Fruit fly (Drosophila melanogaster) whole organism, embryonic: ENCODE data around the gene CG7565.

Experiments
- Ada2b ChIP-seq: fragments of 200-800 bp; sonication (Bioruptor generic); IDR thresholded peaks from 2 replicates; pipeline ENCODE4 v1.3.6; 2022; ENCODE audit warnings: missing biosample characterization, missing genetic modification characterization
- Bteb2 ChIP-seq: fragments of 200-800 bp; sonication (Bioruptor generic); optimal IDR thresholded peaks from 2 replicates; lab custom pipeline; 2016; ENCODE audit warnings: missing biosample characterization, missing genetic modification characterization
- CG12219 ChIP-seq: fragments of 200-800 bp; sonication (Bioruptor generic); optimal IDR thresholded peaks from 3 replicates; lab custom pipeline; 2018; ENCODE audit warnings: missing biosample characterization, mild to moderate bottlenecking, missing genetic modification characterization
- CG12659 ChIP-seq: fragments of 200-800 bp; sonication (Bioruptor generic); optimal IDR thresholded peaks from 3 replicates; lab custom pipeline; 2017; ENCODE audit warnings: mild to moderate bottlenecking, missing biosample characterization, missing genetic modification reagents, missing genetic modification characterization
- CG15514 ChIP-seq: fragments of 200-800 bp; sonication (Bioruptor generic); optimal IDR thresholded peaks from 3 replicates; lab custom pipeline; 2017; ENCODE audit warnings: missing biosample characterization, missing genetic modification characterization, mild to moderate bottlenecking, moderate library complexity, missing genetic modification reagents
- CG15601 ChIP-seq: fragments of 200-800 bp; sonication (Bioruptor generic); optimal IDR thresholded peaks from 3 replicates; lab custom pipeline; 2019; ENCODE audit warnings: missing biosample characterization, mild to moderate bottlenecking, missing genetic modification characterization, moderate library complexity
- CG16779 ChIP-seq: fragments of 200-800 bp; sonication (Bioruptor generic); IDR thresholded peaks from 2 replicates; pipeline ENCODE4 v1.3.6; 2022; ENCODE audit warnings: missing biosample characterization, missing genetic modification characterization
- CG16815 ChIP-seq: fragments of 200-800 bp; sonication (Bioruptor generic); optimal IDR thresholded peaks from 3 replicates; lab custom pipeline; 2017; ENCODE audit warnings: missing biosample characterization, mild to moderate bottlenecking, missing genetic modification characterization
- CG3407 ChIP-seq: fragments of 200-800 bp; sonication (Bioruptor generic); optimal IDR thresholded peaks from 2 replicates; lab custom pipeline; 2018; ENCODE audit warnings: missing biosample characterization, mild to moderate bottlenecking, missing genetic modification characterization
- CG34224 ChIP-seq: fragments of 200-800 bp; sonication (Bioruptor generic); IDR thresholded peaks from 3 replicates; pipeline ENCODE4 v1.3.6; 2022; ENCODE audit warnings: missing biosample characterization, missing genetic modification characterization; ENCODE audit not compliant: partially characterized antibody
- CG43689 ChIP-seq: fragments of 200-800 bp; sonication (Bioruptor generic); IDR thresholded peaks from 2 replicates; pipeline ENCODE4 v1.3.6; 2022; ENCODE audit warnings: missing biosample characterization, missing genetic modification characterization
- CG4854 ChIP-seq: fragments of 200-800 bp; sonication (Bioruptor generic); optimal IDR thresholded peaks from 2 replicates; lab custom pipeline; 2016; ENCODE audit warnings: missing biosample characterization, missing genetic modification characterization, inconsistent platforms
- CG6254 ChIP-seq: fragments of 200-800 bp; sonication (Bioruptor generic); optimal IDR thresholded peaks from 3 replicates; lab custom pipeline; 2017; ENCODE audit warnings: mild to moderate bottlenecking, missing biosample characterization, missing genetic modification reagents, missing genetic modification characterization
- CG6272 ChIP-seq: fragments of 200-800 bp; sonication (Bioruptor generic); IDR thresholded peaks from 2 replicates; pipeline ENCODE4 v1.3.6; 2022; ENCODE audit warnings: missing biosample characterization, missing genetic modification characterization
- CG8089 ChIP-seq: fragments of 200-800 bp; sonication (Bioruptor generic); optimal IDR thresholded peaks from 3 replicates; lab custom pipeline; 2016; ENCODE audit warnings: missing biosample characterization, missing genetic modification characterization
- CG8765 ChIP-seq: fragments of 200-800 bp; sonication (Bioruptor generic); IDR thresholded peaks from 2 replicates; pipeline ENCODE4 v1.3.6; 2022; ENCODE audit warnings: missing biosample characterization, missing genetic modification characterization
- CG8924 ChIP-seq: fragments of 200-800 bp; optimal IDR thresholded peaks from 3 replicates; lab custom pipeline; 2019; ENCODE audit warnings: missing biosample characterization, mild to moderate bottlenecking, missing genetic modification characterization, moderate library complexity
- Doc3 ChIP-seq: fragments of 200-800 bp; sonication (Bioruptor generic); IDR thresholded peaks from 3 replicates; pipeline ENCODE4 v1.3.6; 2022; ENCODE audit warnings: missing biosample characterization, missing genetic modification characterization; ENCODE audit not compliant: partially characterized antibody
- Gsc ChIP-seq: fragments of 200-800 bp; sonication (Bioruptor generic); IDR thresholded peaks from 2 replicates; pipeline ENCODE4 v1.3.6; 2022; ENCODE audit warnings: missing biosample characterization, missing genetic modification characterization
- Hand ChIP-seq: fragments of 200-800 bp; sonication (Bioruptor generic); optimal IDR thresholded peaks from 2 replicates; lab custom pipeline; 2017; ENCODE audit warnings: mild to moderate bottlenecking, missing biosample characterization, missing genetic modification reagents, missing genetic modification characterization
- Hey ChIP-seq: fragments of 200-800 bp; sonication (Bioruptor generic); optimal IDR thresholded peaks from 3 replicates; lab custom pipeline; 2018; ENCODE audit warnings: missing biosample characterization, mild to moderate bottlenecking, missing genetic modification characterization
- HmgD ChIP-seq: fragments of 200-800 bp; sonication (Bioruptor generic); optimal IDR thresholded peaks from 3 replicates; lab custom pipeline; 2016; ENCODE audit warnings: missing biosample characterization, missing genetic modification characterization
- Hmr ChIP-seq: fragments of 200-800 bp; sonication (Bioruptor generic); optimal IDR thresholded peaks from 3 replicates; lab custom pipeline; 2017; ENCODE audit warnings: mild to moderate bottlenecking, missing biosample characterization, missing genetic modification reagents, missing genetic modification characterization
- Hr51 ChIP-seq, 2 experiments: fragments of 200-800 bp; sonication (Bioruptor generic); optimal IDR thresholded peaks; 2 replicates in 1 of 2; 3 replicates in 1 of 2; lab custom pipeline; 2016 to 2018; ENCODE audit warnings: missing biosample characterization in 2 of 2, missing genetic modification characterization in 2 of 2, mild to moderate bottlenecking in 1 of 2, moderate library complexity in 1 of 2
- Meics ChIP-seq: fragments of 200-800 bp; sonication (Bioruptor generic); optimal IDR thresholded peaks from 2 replicates; lab custom pipeline; 2017; ENCODE audit warnings: missing biosample characterization, mild to moderate bottlenecking, missing genetic modification characterization
- NFAT ChIP-seq: fragments of 200-800 bp; sonication (Bioruptor generic); IDR thresholded peaks from 2 replicates; pipeline ENCODE4 v1.3.6; 2022; ENCODE audit warnings: missing biosample characterization, missing genetic modification characterization
- Opbp ChIP-seq: fragments of 200-800 bp; sonication (Bioruptor generic); IDR thresholded peaks from 3 replicates; pipeline ENCODE4 v1.3.6; 2022; ENCODE audit warnings: missing biosample characterization, missing genetic modification characterization; ENCODE audit not compliant: partially characterized antibody
- Rfx ChIP-seq: fragments of 200-800 bp; sonication (Bioruptor generic); IDR thresholded peaks from 2 replicates; pipeline ENCODE4 v1.3.6; 2022; ENCODE audit warnings: missing biosample characterization, missing genetic modification characterization
- Rx ChIP-seq: fragments of 200-800 bp; sonication (Bioruptor generic); IDR thresholded peaks from 2 replicates; pipeline ENCODE4 v1.3.6; 2022; ENCODE audit warnings: missing biosample characterization, missing genetic modification characterization
- Sox100B ChIP-seq: fragments of 200-800 bp; sonication (Bioruptor generic); optimal IDR thresholded peaks from 3 replicates; lab custom pipeline; 2018; ENCODE audit warnings: missing biosample characterization, mild to moderate bottlenecking, missing genetic modification characterization
- Sox102F ChIP-seq: fragments of 200-800 bp; sonication (Bioruptor generic); optimal IDR thresholded peaks from 2 replicates; lab custom pipeline; 2018; ENCODE audit warnings: missing biosample characterization, mild to moderate bottlenecking, missing genetic modification characterization, moderate library complexity
- Spps ChIP-seq: fragments of 200-800 bp; sonication (Bioruptor generic); optimal IDR thresholded peaks from 2 replicates; lab custom pipeline; 2018; ENCODE audit warnings: missing biosample characterization, mild to moderate bottlenecking, missing genetic modification characterization
- bowl ChIP-seq: fragments of 200-800 bp; sonication (Bioruptor generic); IDR thresholded peaks from 2 replicates; pipeline ENCODE4 v1.3.6; 2022; ENCODE audit warnings: missing biosample characterization, missing genetic modification characterization
- cad ChIP-seq: fragments of >200 bp; optimal IDR thresholded peaks from 2 replicates; lab custom pipeline; 2017; ENCODE audit warnings: missing biosample characterization, missing genetic modification characterization
- ci ChIP-seq: fragments of 200-800 bp; sonication (Bioruptor generic); IDR thresholded peaks from 3 replicates; pipeline ENCODE4 v1.3.6; 2022; ENCODE audit warnings: missing biosample characterization, missing genetic modification characterization
- da ChIP-seq: fragments of 200-800 bp; sonication (Bioruptor generic); optimal IDR thresholded peaks from 2 replicates; lab custom pipeline; 2016; ENCODE audit warnings: missing biosample characterization, missing genetic modification characterization
- fd64A ChIP-seq: fragments of 200-800 bp; sonication (Bioruptor generic); optimal IDR thresholded peaks from 3 replicates; lab custom pipeline; 2018; ENCODE audit warnings: missing biosample characterization, mild to moderate bottlenecking, missing genetic modification characterization
- grn ChIP-seq: fragments of 200-800 bp; sonication (Bioruptor generic); optimal IDR thresholded peaks from 3 replicates; lab custom pipeline; 2017; ENCODE audit warnings: missing biosample characterization, missing genetic modification characterization
- hkb ChIP-seq, 2 experiments: fragments of 200-800 bp in 1 of 2; fragments of >200 bp in 1 of 2; sonication (Bioruptor generic) in 1 of 2; IDR thresholded peaks in 1 of 2; optimal IDR thresholded peaks in 1 of 2; 2 replicates each; pipeline versions ENCODE4 v1.3.6 to Lab custom; 2017 to 2022; ENCODE audit warnings: missing biosample characterization in 1 of 2, missing genetic modification characterization in 1 of 2
- nerfin-2 ChIP-seq: fragments of 200-800 bp; sonication (Bioruptor generic); IDR thresholded peaks from 2 replicates; pipeline ENCODE4 v1.3.6; 2022; ENCODE audit warnings: missing biosample characterization, missing genetic modification characterization; ENCODE audit not compliant: partially characterized antibody
- otp ChIP-seq: fragments of 200-800 bp; sonication (Bioruptor generic); IDR thresholded peaks from 3 replicates; pipeline ENCODE4, ENCODE4 v1.3.6; 2022; ENCODE audit warnings: missing biosample characterization, missing genetic modification characterization
- pb ChIP-seq: fragments of 200-800 bp; sonication (Bioruptor generic); optimal IDR thresholded peaks from 3 replicates; lab custom pipeline; 2016; ENCODE audit warnings: missing biosample characterization, missing genetic modification characterization
- pho ChIP-seq: fragments of 200-800 bp; sonication (Bioruptor generic); optimal IDR thresholded peaks from 2 replicates; lab custom pipeline; 2016; ENCODE audit warnings: missing biosample characterization, missing genetic modification characterization
- pzg ChIP-seq: fragments of 200-800 bp; sonication (Bioruptor generic); optimal IDR thresholded peaks from 3 replicates; lab custom pipeline; 2018; ENCODE audit warnings: missing biosample characterization, mild to moderate bottlenecking, missing genetic modification characterization, moderate library complexity
- rib ChIP-seq: fragments of 200-800 bp; sonication (Bioruptor generic); IDR thresholded peaks from 2 replicates; pipeline ENCODE4 v1.3.6; 2022; ENCODE audit warnings: missing biosample characterization, missing genetic modification characterization
- run ChIP-seq: fragments of 200-800 bp; sonication (Bioruptor generic); optimal IDR thresholded peaks from 3 replicates; lab custom pipeline; 2018; ENCODE audit warnings: missing biosample characterization, mild to moderate bottlenecking, missing genetic modification characterization
- sd ChIP-seq: fragments of 200-800 bp; sonication (Bioruptor generic); optimal IDR thresholded peaks from 3 replicates; lab custom pipeline; 2018; ENCODE audit warnings: missing biosample characterization, mild to moderate bottlenecking, missing genetic modification characterization, moderate library complexity
- sens ChIP-seq: fragments of 200-800 bp; sonication (Bioruptor generic); peaks from one replicate; lab custom pipeline; 2016; ENCODE audit warnings: missing biosample characterization, missing genetic modification characterization
- sna ChIP-seq: fragments of 200-800 bp; sonication (Bioruptor generic); IDR thresholded peaks from 2 replicates; pipeline ENCODE4 v1.3.6; 2022; ENCODE audit warnings: missing biosample characterization, missing genetic modification characterization; ENCODE audit not compliant: partially characterized antibody
- tx ChIP-seq: fragments of 200-800 bp; sonication (Bioruptor generic); optimal IDR thresholded peaks from 2 replicates; lab custom pipeline; 2016; ENCODE audit warnings: missing biosample characterization, missing genetic modification characterization

Gene CG7565

DNA sequence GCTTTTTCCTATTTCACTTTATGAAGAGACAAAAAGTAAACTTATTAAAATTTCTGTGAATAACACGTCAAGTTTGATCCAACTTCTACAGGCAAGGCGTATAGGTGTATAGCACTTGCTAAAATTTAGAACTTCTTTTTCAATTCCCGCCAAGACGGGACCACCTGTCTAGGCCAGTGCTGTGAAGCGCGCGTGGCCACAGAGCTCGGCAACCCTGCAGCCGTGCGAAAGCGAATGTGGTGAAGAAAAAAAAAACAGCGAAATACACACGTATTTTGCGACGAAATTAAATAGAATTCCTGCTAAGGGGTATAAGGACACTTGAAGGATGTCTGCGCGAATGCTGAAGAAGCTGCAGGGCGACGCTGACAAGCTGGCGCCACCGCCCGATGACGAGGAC is 18.6 kb upstream of the CG7565 start, which contains the start of gene Nulp1 (continued):
- TF ChIP-seq Sox102F (GFP tag; lab: Kevin White, UChicago) (no peak), CG6254 (GFP tag; lab: Kevin White, UChicago) (no peak), cad (GFP tag; lab: Kevin White, UChicago) (no peak), Meics (GFP tag; lab: Kevin White, UChicago) (peak; percentile 10), CG16779 (GFP tag; lab: Robert Waterston, UW) (no peak), ci (GFP tag; lab: Robert Waterston, UW) (peak; percentile 85), Gsc (GFP tag; lab: Robert Waterston, UW) (no peak), Rx (GFP tag; lab: Robert Waterston, UW) (0 out of 2 replicates have a peak, but pooled peaks have one; percentile 9), CG3407 (no peak), CG43689 (GFP tag; lab: Robert Waterston, UW) (no peak), HmgD (peak; percentile 57), CG15601 (tag; lab: Kevin White, UChicago) (no peak), NFAT (GFP tag; lab: Robert Waterston, UW) (peak; percentile 65; the same call in 1 of the 2 replicates), Hey (tag; lab: Kevin White, UChicago) (no peak), hkb (optimal IDR thresholded peaks at IDR 0.05; lab: Kevin White, UChicago) (no peak), hkb (GFP tag; IDR thresholded peaks at IDR 0.05; lab: Robert Waterston, UW) (no peak), bowl (no peak), CG12219 (GFP tag; lab: Kevin White, UChicago) (no peak), CG8089 (GFP tag; lab: Kevin White, UChicago) (no peak), tx (peak; percentile 16), Sox100B (no peak), nerfin-2 (no peak), grn (GFP tag; lab: Kevin White, UChicago) (no peak), CG6272 (GFP tag; lab: Robert Waterston, UW) (no peak), Spps (no peak), rib (GFP tag; lab: Robert Waterston, UW) (peak; percentile 57; the same call in 1 of the 2 replicates), CG15514 (GFP tag; lab: Kevin White, UChicago) (peak; percentile 60), pho (GFP tag; lab: Kevin White, UChicago) (no peak), CG34224 (no peak), Doc3 (GFP tag; lab: Robert Waterston, UW) (no peak), sd (tag; lab: Kevin White, UChicago) (no peak), pzg (GFP tag; lab: Kevin White, UChicago) (peak; percentile 75), Ada2b (no peak), da (peak; percentile 57), Opbp (GFP tag; lab: Robert Waterston, UW) (0 out of 3 replicates have a peak, but pooled peaks have one; percentile 43), otp (GFP tag; lab: Robert Waterston, UW) (no peak), sna (GFP tag; lab: Robert Waterston, UW) (no peak), CG16815 (GFP tag; lab: Kevin White, UChicago) (no peak), fd64A (GFP tag; lab: Kevin White, UChicago) (no peak), sens (peak; percentile 74), CG8924 (tag; lab: Kevin White, UChicago) (no peak), CG4854 (no peak), Rfx (GFP tag; lab: Robert Waterston, UW) (peak; percentile 69), CG8765 (GFP tag; lab: Robert Waterston, UW) (no peak), Bteb2 (GFP tag; lab: Kevin White, UChicago) (no peak), Hr51 (GFP tag; optimal IDR thresholded peaks at IDR 0.05; lab: Kevin White, UChicago) (peak in 1 of 2 experiments; percentile 15), pb (no peak), run (no peak), Hmr (GFP tag; lab: Kevin White, UChicago) (no peak), CG12659 (peak; percentile 50), Hand (no peak)
